Fruit fly (Drosophila melanogaster): ENCODE measurements around the gene CG13606.

dm6 chr3R:24169362-24169761 lies 3.1 kb upstream of the CG13606 start, which contains the start of gene CG5510:
- TF ChIP-seq Atf3 (GFP tag; optimal IDR thresholded peaks at IDR 0.05) = peak; percentile 9
- TF ChIP-seq cad (GFP tag; optimal IDR thresholded peaks at IDR 0.05) = no peak
- no peak for TF ChIP-seq tup (GFP tag; optimal IDR thresholded peaks at IDR 0.05)
- no peak for TF ChIP-seq CG31365 (tag; optimal IDR thresholded peaks at IDR 0.05)
- TF ChIP-seq twi (tag; optimal IDR thresholded peaks at IDR 0.05) = no peak
- peak; percentile 90 for TF ChIP-seq sens (GFP tag)
- TF ChIP-seq crp (GFP tag; optimal IDR thresholded peaks at IDR 0.05) = peak in 1 of 2 experiments; percentile 67
- TF ChIP-seq Ets65A (GFP tag) = peak; percentile 96
- no peak for TF ChIP-seq psq (GFP tag; optimal IDR thresholded peaks at IDR 0.05)
- TF ChIP-seq Lhr (GFP tag; optimal IDR thresholded peaks at IDR 0.05) = peak; percentile 51
- TF ChIP-seq CG6272 (GFP tag; IDR thresholded peaks at IDR 0.05) = peak; percentile 32; the same call in 1 of the 2 replicates

All from whole organism, embryonic.